Worm (Caenorhabditis elegans) whole organism, early embryonic: ENCODE data around the gene lgc-27.
A peak's percentile ranks its signal among the peaks of the same experiment; 100 is the strongest.

Experiments
- B0310.2 ChIP-seq: sonication (generic microtip); optimal IDR thresholded peaks from 2 replicates; lab custom pipeline; 2016; ENCODE audit warnings: mild to moderate bottlenecking, missing genetic modification characterization, missing compliant biosample characterization
- F13C5.2 ChIP-seq: sonication (generic microtip); optimal IDR thresholded peaks from 2 replicates; lab custom pipeline; 2017; ENCODE audit warnings: mild to moderate bottlenecking, missing genetic modification characterization, inconsistent platforms, missing compliant biosample characterization
- aly-1 ChIP-seq: sonication (generic microtip); optimal IDR thresholded peaks from 2 replicates; lab custom pipeline; 2016; ENCODE audit warnings: missing genetic modification characterization, missing compliant biosample characterization
- ama-1 ChIP-seq: fragments of 150-350 bp; optimal IDR thresholded peaks from 2 replicates; lab custom pipeline; 2014
- ceh-13 ChIP-seq: fragments of 200-800 bp; sonication (Bioruptor generic); optimal IDR thresholded peaks from 2 replicates; lab custom pipeline; 2018; ENCODE audit warnings: mild to moderate bottlenecking, missing genetic modification characterization, missing compliant biosample characterization
- ceh-36 ChIP-seq: sonication (generic microtip); optimal IDR thresholded peaks from 2 replicates; lab custom pipeline; 2016; ENCODE audit warnings: missing genetic modification characterization, inconsistent platforms, missing compliant biosample characterization
- ets-7 ChIP-seq: sonication (generic microtip); optimal IDR thresholded peaks from 2 replicates; lab custom pipeline; 2016; ENCODE audit warnings: missing genotype, missing genetic modification characterization, missing compliant biosample characterization
- flt-1 ChIP-seq: fragments of 200-800 bp; sonication (Bioruptor generic); IDR thresholded peaks from 2 replicates; pipeline ENCODE4 v1.3.6; 2022; ENCODE audit warnings: missing genetic modification characterization, missing compliant biosample characterization
- hmbx-1 ChIP-seq: sonication (generic microtip); optimal IDR thresholded peaks from 2 replicates; lab custom pipeline; 2016; ENCODE audit warnings: mild to moderate bottlenecking, missing genetic modification characterization, missing compliant biosample characterization
- hmg-4 ChIP-seq: fragments of 200-800 bp; sonication (Bioruptor generic); optimal IDR thresholded peaks from 2 replicates; lab custom pipeline; 2018; ENCODE audit warnings: mild to moderate bottlenecking, missing genetic modification characterization, missing compliant biosample characterization
- hnd-1 ChIP-seq: sonication (generic microtip); optimal IDR thresholded peaks from 2 replicates; lab custom pipeline; 2016; ENCODE audit warnings: missing genetic modification characterization, missing compliant biosample characterization
- pes-1 ChIP-seq: fragments of 200-800 bp; sonication (Bioruptor generic); IDR thresholded peaks from 2 replicates; pipeline ENCODE4 v1.3.6; 2022; ENCODE audit warnings: missing genetic modification reagents, missing genetic modification characterization, missing compliant biosample characterization
- scrt-1 ChIP-seq: fragments of 200-800 bp; sonication (Bioruptor generic); IDR thresholded peaks from 2 replicates; pipeline ENCODE4 v1.3.6; 2022; ENCODE audit warnings: missing genetic modification characterization, missing compliant biosample characterization
- sea-1 ChIP-seq: fragments of 200-800 bp; sonication (Bioruptor generic); conservative IDR thresholded peaks from 2 replicates; pipeline ENCODE4 v1.3.6; 2022; ENCODE audit warnings: missing genetic modification characterization, missing compliant biosample characterization
- tbx-11 ChIP-seq: fragments of 200-800 bp; sonication (Bioruptor generic); IDR thresholded peaks from 2 replicates; pipeline ENCODE4 v1.3.6; 2022; ENCODE audit warnings: missing genetic modification characterization, missing compliant biosample characterization
- tbx-37 ChIP-seq: fragments of 200-800 bp; sonication (Bioruptor generic); conservative IDR thresholded peaks from 2 replicates; pipeline ENCODE4 v1.3.6; 2022; ENCODE audit warnings: missing genetic modification reagents, missing genetic modification characterization, missing compliant biosample characterization
- tra-4 ChIP-seq: sonication (generic microtip); optimal IDR thresholded peaks from 2 replicates; lab custom pipeline; 2017; ENCODE audit warnings: missing genetic modification characterization, missing compliant biosample characterization

Gene lgc-27

ce11 chrII:4648785-4649184 is at the start of gene lgc-27:
TSS of gene lgc-27 (plus strand) at chrII:4649085.
- no peak for TF ChIP-seq hnd-1 (tag; lab: Kevin White, UChicago)

DNA sequence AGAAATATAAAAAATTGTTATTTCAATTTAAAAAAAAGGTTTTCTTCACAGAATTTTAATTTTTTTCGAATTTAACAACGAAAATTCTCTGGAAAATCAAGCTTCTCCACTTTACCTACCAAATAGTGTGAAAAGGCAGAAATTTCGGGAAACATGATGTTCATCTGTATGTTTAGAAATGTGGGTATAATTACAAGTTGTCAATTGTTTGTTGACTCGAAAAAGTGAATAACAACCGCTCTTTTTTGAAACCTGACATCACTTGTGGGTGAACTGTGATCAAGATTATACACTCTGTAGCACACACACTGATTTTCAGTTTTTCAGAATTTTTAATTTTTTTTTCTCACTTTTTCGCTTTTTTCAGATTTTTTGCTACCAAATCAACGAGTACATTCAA is 49.0 kb upstream of the lgc-27 start:
- no peak for TF ChIP-seq flt-1 (GFP tag; lab: Robert Waterston, UW)
- TF ChIP-seq pes-1 (GFP tag; lab: Robert Waterston, UW): no peak
- TF ChIP-seq tra-4: no peak
- TF ChIP-seq ets-7 (tag; lab: Kevin White, UChicago): no peak
- TF ChIP-seq aly-1 (tag; lab: Kevin White, UChicago): no peak
- no peak for TF ChIP-seq tbx-11 (GFP tag; lab: Robert Waterston, UW)

- TF ChIP-seq tra-4 (no peak), aly-1 (tag; lab: Kevin White, UChicago) (no peak), ceh-36 (tag; lab: Kevin White, UChicago) (no peak), ets-7 (tag; lab: Kevin White, UChicago) (no peak), pes-1 (GFP tag; lab: Robert Waterston, UW) (no peak), ceh-13 (GFP tag; lab: Kevin White, UChicago) (no peak), hmg-4 (GFP tag; lab: Kevin White, UChicago) (no peak), ama-1 (no peak)
Measured at ce11 chrII:4600276-4600675, 48.6 kb upstream of the lgc-27 start.

ce11 chrII:4600818-4601217 is 48.1 kb upstream of the lgc-27 start:
- TF ChIP-seq B0310.2 (tag; lab: Kevin White, UChicago) (no peak), tbx-37 (GFP tag; lab: Robert Waterston, UW) (no peak), ceh-36 (tag; lab: Kevin White, UChicago) (no peak), F13C5.2 (tag; lab: Kevin White, UChicago) (no peak), hmg-4 (GFP tag; lab: Kevin White, UChicago) (no peak), tbx-11 (GFP tag; lab: Robert Waterston, UW) (no peak), ama-1 (no peak), tra-4 (no peak), ceh-13 (GFP tag; lab: Kevin White, UChicago) (no peak), flt-1 (GFP tag; lab: Robert Waterston, UW) (no peak), scrt-1 (GFP tag; lab: Robert Waterston, UW) (no peak)

DNA sequence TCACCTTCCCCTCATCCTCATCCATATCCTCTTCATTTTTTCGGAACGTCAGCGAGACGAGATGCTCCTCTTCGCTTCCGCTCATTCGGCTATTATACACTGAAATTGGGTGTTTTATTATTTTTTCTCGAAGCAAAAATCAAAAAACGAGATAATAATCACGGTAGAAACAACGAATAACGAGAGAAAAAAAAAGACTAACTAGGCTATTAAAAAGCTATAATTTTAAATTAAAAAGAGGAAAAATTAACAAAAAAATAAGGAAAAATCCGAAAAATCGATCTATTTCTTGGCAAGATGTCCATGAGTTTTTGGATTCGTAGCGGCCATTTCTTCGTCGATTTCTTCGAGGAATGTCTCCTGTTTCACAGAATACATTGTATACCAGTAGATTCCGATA is 47.6 kb upstream of the lgc-27 start, which contains the start of gene ipla-1:
Gene ipla-1, minus strand, starts transcription at position 101 of the 400 bp plus-strand sequence.
- TF ChIP-seq B0310.2 (tag; lab: Kevin White, UChicago): no peak
- TF ChIP-seq scrt-1 (GFP tag; lab: Robert Waterston, UW): no peak
- TF ChIP-seq hnd-1 (tag; lab: Kevin White, UChicago): no peak
- TF ChIP-seq flt-1 (GFP tag; lab: Robert Waterston, UW): no peak
- TF ChIP-seq hmbx-1: no peak
- TF ChIP-seq tra-4: no peak
- no peak for TF ChIP-seq tbx-37 (GFP tag; lab: Robert Waterston, UW)
- no peak for TF ChIP-seq ceh-13 (GFP tag; lab: Kevin White, UChicago)
- TF ChIP-seq ceh-36 (tag; lab: Kevin White, UChicago): no peak
- TF ChIP-seq pes-1 (GFP tag; lab: Robert Waterston, UW): no peak
- no peak for TF ChIP-seq ets-7 (tag; lab: Kevin White, UChicago)
- TF ChIP-seq aly-1 (tag; lab: Kevin White, UChicago): no peak
- TF ChIP-seq ama-1: no peak

- TF ChIP-seq tra-4 (no peak), pes-1 (GFP tag; lab: Robert Waterston, UW) (no peak), F13C5.2 (tag; lab: Kevin White, UChicago) (no peak), sea-1 (GFP tag; lab: Robert Waterston, UW) (no peak)
Measured at ce11 chrII:4602533-4602932, 46.4 kb upstream of the lgc-27 start, which contains the start of gene coa-3. TSS of gene coa-3 (minus strand) at chrII:4602633.

DNA sequence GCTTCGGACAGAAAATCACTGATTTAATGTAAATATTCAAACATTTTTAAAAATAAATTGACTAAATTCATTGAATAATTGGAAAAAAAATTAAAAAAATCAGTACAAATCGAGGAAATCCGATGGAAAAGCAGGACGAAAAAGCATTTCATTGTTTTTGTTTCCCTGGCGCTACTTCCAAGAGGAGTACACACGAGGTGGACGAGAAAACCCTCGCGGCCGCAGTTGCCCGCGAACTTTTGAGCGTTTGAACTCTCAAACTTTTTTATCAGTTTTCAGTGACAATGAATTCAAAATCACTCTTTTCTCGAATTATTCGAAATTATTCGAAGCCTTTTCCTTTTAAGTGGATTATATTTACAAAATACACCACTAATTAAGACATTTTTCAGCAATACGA is 45.9 kb upstream of the lgc-27 start, which contains the start of gene F35D11.4:
Gene F35D11.4, plus strand, starts transcription at position 393 of the 400 bp plus-strand sequence.
- TF ChIP-seq aly-1 (tag; lab: Kevin White, UChicago) (no peak), B0310.2 (tag; lab: Kevin White, UChicago) (no peak), scrt-1 (GFP tag; lab: Robert Waterston, UW) (no peak), flt-1 (GFP tag; lab: Robert Waterston, UW) (no peak), ama-1 (no peak), F13C5.2 (tag; lab: Kevin White, UChicago) (peak; percentile 37), hmg-4 (GFP tag; lab: Kevin White, UChicago) (peak; percentile 57), pes-1 (GFP tag; lab: Robert Waterston, UW) (0 out of 2 replicates have a peak, but pooled peaks have one; percentile 25), ceh-36 (tag; lab: Kevin White, UChicago) (no peak), tbx-37 (GFP tag; lab: Robert Waterston, UW) (peak; percentile 74), tbx-11 (GFP tag; lab: Robert Waterston, UW) (0 out of 2 replicates have a peak, but pooled peaks have one; percentile 26), tra-4 (no peak)

- TF ChIP-seq ceh-36 (tag; lab: Kevin White, UChicago) (no peak), ceh-13 (GFP tag; lab: Kevin White, UChicago) (no peak), hmbx-1 (no peak), B0310.2 (tag; lab: Kevin White, UChicago) (no peak), aly-1 (tag; lab: Kevin White, UChicago) (no peak), pes-1 (GFP tag; lab: Robert Waterston, UW) (no peak), tbx-37 (GFP tag; lab: Robert Waterston, UW) (no peak), scrt-1 (GFP tag; lab: Robert Waterston, UW) (no peak), tra-4 (no peak), ama-1 (no peak)
Measured at ce11 chrII:4604149-4604548, 44.7 kb upstream of the lgc-27 start.
